Worm (Caenorhabditis elegans) whole organism, L4/young adult: ENCODE results near the gene trim-21.

Experiments
- W03F9.2 ChIP-seq: fragments of 150-350 bp; optimal IDR thresholded peaks from 2 replicates; lab custom pipeline; 2014; ENCODE audit warnings: missing biosample characterization, missing genetic modification characterization
- dao-5 ChIP-seq: sonication (generic microtip); optimal IDR thresholded peaks from 2 replicates; lab custom pipeline; 2016; ENCODE audit warnings: missing genotype, missing genetic modification characterization, moderate library complexity, missing compliant biosample characterization
- him-1 ChIP-seq: sonication (generic microtip); optimal IDR thresholded peaks from 2 replicates; lab custom pipeline; 2016; ENCODE audit warnings: missing genotype, missing genetic modification reagents, missing genetic modification characterization, missing compliant biosample characterization

The trim-21 gene

DNA sequence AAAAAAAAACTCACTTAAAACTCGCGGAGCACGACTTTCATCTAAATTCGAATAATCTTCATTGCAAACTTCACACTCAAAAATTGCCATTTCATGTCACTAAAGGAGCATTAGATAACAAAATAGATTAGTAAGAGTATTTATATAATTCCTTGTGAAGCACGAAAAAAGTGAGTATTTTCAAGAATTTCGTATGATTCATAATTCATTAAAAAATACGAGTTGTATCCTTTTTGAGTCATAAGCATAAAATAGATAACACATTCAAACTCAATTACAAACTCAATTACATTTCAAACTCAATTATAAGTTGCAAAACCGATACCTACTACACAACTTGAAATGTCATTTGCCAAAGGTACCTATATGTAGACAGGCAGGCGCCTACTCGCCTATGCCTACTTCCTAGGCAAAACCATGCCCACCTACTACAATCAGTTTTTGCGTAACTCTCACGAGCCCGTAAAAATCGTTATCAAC is 16.4 kb upstream of the trim-21 start, which contains the start of the genes ZK1240.8 and ZK1240.1:
Gene ZK1240.8 (minus strand): TSS at position 101 of the 480 bp plus-strand sequence.
Gene ZK1240.1 (plus strand): TSS at position 430 of the 480 bp plus-strand sequence.
- TF ChIP-seq W03F9.2 (tag; lab: Kevin White, UChicago) (no peak), him-1 (tag; lab: Kevin White, UChicago) (no peak), dao-5 (tag; lab: Kevin White, UChicago) (no peak)

DNA sequence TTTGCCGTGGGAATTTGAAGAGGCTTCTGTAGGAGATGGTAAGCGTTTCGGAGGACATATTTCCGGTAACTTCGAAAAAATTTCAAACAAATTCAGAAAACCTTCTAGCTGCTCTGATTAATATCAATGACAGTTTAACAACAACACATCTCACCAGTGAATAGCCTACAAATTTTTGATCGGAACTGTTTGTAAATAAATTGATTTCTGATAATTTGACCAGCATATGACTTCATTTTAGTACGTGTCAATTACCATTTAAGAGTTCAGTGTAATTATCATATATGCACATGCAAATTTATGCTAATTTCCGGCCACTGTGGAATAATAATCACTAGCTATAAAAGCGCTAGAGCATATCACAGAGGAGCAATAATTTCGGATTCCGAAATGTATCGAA is 12.3 kb upstream of the trim-21 start, which contains the start of gene ZK1240.11:
Gene ZK1240.11 (plus strand): TSS at position 301 of the 400 bp plus-strand sequence.
- TF ChIP-seq him-1 (tag; lab: Kevin White, UChicago): no peak
- no peak for TF ChIP-seq dao-5 (tag; lab: Kevin White, UChicago)
- TF ChIP-seq W03F9.2 (tag; lab: Kevin White, UChicago): no peak

- no peak for TF ChIP-seq W03F9.2 (tag; lab: Kevin White, UChicago)
- TF ChIP-seq him-1 (tag; lab: Kevin White, UChicago): no peak
- no peak for TF ChIP-seq dao-5 (tag; lab: Kevin White, UChicago)
Observed at ce11 chrII:2322857-2323518, 10.3 kb upstream of the trim-21 start, which contains the start of the genes ZK1240.6 and ZK1240.2. Gene ZK1240.6 (minus strand): TSS chrII:2322907. Gene ZK1240.2 (plus strand): TSS chrII:2323376.

ce11 chrII:2320097-2320496 is 7.5 kb upstream of the trim-21 start, which contains the start of gene ZK1240.3:
Gene ZK1240.3 (plus strand): TSS chrII:2320334.
- no peak for TF ChIP-seq W03F9.2 (tag; lab: Kevin White, UChicago)
- no peak for TF ChIP-seq dao-5 (tag; lab: Kevin White, UChicago)
- no peak for TF ChIP-seq him-1 (tag; lab: Kevin White, UChicago)

- TF ChIP-seq dao-5 (tag; lab: Kevin White, UChicago) (no peak), him-1 (tag; lab: Kevin White, UChicago) (no peak), W03F9.2 (tag; lab: Kevin White, UChicago) (no peak)
Observed at ce11 chrII:2317883-2318357, 5.3 kb upstream of the trim-21 start, which contains the start of the genes ZK1240.5 and ZK1240.9. Gene ZK1240.5 (minus strand): TSS chrII:2317933. Gene ZK1240.9 (plus strand): TSS chrII:2318189.

DNA sequence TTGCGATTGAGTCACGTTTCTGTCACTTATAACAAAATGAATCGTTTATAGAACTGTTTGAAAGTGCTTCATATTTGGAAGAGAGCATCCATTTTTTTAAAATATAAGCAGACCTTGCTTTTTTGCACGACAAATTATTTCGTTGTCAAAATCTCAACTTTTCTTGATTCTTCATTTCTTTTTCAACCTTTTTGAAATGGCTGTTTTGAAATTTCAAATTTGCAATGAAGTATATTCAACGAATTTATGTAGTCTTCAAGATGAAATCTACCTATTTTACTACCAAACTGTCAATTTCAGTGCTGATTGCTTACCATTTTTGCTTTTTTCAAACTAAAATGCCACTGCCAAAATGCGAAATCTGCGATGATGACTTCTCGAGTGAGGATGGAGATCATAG is 5.9 kb downstream of the trim-21 start, which contains the start of gene B0281.3:
Gene B0281.3 (plus strand): TSS at position 301 of the 400 bp plus-strand sequence.
- no peak for TF ChIP-seq dao-5 (tag; lab: Kevin White, UChicago)
- TF ChIP-seq W03F9.2 (tag; lab: Kevin White, UChicago): no peak

DNA sequence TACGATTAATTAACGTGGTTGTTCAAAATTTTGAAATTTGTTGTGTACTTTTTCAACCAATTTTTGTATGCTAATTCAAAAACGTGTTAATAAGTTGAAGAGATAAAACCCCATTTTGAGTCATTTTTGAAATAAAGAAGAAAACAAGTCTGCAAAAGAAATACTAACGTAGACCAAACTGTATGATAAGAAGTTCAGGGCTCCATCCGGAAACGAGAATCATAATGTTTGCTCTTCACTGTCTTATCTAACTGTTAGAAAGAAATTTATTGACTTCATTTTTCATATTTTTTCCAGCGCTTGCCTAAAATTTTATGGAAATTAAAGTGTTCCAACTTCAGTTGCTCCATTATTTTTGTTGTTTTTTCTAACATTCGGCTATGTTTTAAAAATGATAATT is 7.1 kb downstream of the trim-21 start:
- TF ChIP-seq dao-5 (tag; lab: Kevin White, UChicago) (no peak), him-1 (tag; lab: Kevin White, UChicago) (no peak), W03F9.2 (tag; lab: Kevin White, UChicago) (no peak)

- no peak for TF ChIP-seq dao-5 (tag; lab: Kevin White, UChicago)
- TF ChIP-seq W03F9.2 (tag; lab: Kevin White, UChicago): no peak
Observed at ce11 chrII:2304575-2304974, 8.1 kb downstream of the trim-21 start.

ce11 chrII:2302330-2302729 is 10.3 kb downstream of the trim-21 start, which contains the start of gene B0281.6:
Gene B0281.6 (minus strand): TSS chrII:2302430.
- TF ChIP-seq dao-5 (tag; lab: Kevin White, UChicago) (no peak), him-1 (tag; lab: Kevin White, UChicago) (no peak), W03F9.2 (tag; lab: Kevin White, UChicago) (no peak)

ce11 chrII:2300861-2301260 is 11.8 kb downstream of the trim-21 start, which contains the start of gene B0281.5:
Gene B0281.5 (minus strand): TSS chrII:2300961.
- TF ChIP-seq him-1 (tag; lab: Kevin White, UChicago): no peak
- no peak for TF ChIP-seq dao-5 (tag; lab: Kevin White, UChicago)
- no peak for TF ChIP-seq W03F9.2 (tag; lab: Kevin White, UChicago)

- TF ChIP-seq him-1 (tag; lab: Kevin White, UChicago): no peak
- no peak for TF ChIP-seq W03F9.2 (tag; lab: Kevin White, UChicago)
- no peak for TF ChIP-seq dao-5 (tag; lab: Kevin White, UChicago)
Observed at ce11 chrII:2298742-2299141, 13.9 kb downstream of the trim-21 start, which contains the start of gene B0281.4. Gene B0281.4 (minus strand): TSS chrII:2298842.

- TF ChIP-seq W03F9.2 (tag; lab: Kevin White, UChicago): no peak
- TF ChIP-seq dao-5 (tag; lab: Kevin White, UChicago): no peak
- TF ChIP-seq him-1 (tag; lab: Kevin White, UChicago): no peak
Observed at ce11 chrII:2295817-2296315, 16.8 kb downstream of the trim-21 start, which contains the start of gene fbxc-25. Gene fbxc-25 (minus strand): TSS chrII:2296265.

DNA sequence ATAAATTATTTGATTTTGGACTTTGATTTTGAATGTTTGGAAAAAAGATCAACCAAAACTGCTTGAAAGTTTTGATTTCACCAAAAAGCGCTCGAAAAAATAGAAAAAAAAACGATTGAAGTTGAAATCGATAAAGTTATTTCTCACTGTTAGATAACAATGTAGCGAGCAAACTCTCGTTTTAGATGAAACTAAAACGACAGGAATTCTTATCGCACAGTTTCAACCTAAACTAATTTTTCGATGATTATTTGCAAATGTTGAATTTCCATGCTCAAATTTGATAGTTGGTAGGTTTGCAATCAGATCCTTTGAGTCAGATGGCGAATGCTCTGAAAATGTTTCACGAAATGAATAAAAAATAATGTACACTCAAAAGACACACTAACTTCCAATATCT is 20.1 kb downstream of the trim-21 start:
- no peak for TF ChIP-seq him-1 (tag; lab: Kevin White, UChicago)
